Fruit fly (Drosophila melanogaster): ENCODE results near the gene stai.

Gene stai

DNA sequence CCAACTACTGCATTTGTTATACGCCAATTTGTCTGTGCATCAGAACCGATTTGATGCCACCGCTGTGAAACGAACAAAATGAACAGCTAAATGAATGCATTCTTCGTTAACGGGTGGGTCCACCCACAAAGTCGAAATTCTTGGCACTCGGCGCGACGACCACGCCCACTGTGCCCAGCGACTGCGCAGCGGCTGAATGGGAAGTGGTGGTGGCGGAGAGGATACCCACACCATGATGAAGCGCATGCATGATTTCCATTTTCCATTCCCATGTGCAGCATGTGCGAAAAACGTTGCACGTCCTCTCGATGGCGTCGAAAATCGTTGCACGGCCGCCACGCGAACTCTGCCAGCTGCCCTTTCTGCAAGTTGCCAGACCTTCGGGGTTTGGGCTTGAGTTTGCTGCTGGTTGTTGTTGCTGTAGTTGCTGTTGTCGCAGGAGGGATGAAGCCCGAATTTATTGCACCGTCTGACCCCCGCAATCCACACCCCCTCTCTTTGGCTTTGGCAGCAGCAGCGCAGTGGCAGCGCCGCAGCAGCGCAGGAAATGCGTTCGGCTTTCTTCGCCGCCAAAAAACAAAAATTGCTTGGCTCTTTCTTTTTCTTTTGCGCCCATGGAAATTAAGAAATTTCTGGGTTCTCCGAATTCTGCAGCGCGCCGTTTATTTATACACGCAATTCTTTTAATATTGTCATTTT lies 18.9 kb upstream of the stai start:
- no peak for TF ChIP-seq CG34367 (tag; optimal IDR thresholded peaks at IDR 0.05)
- TF ChIP-seq CG10348 (GFP tag; IDR thresholded peaks at IDR 0.05): no peak
- TF ChIP-seq Ets98B (GFP tag; IDR thresholded peaks at IDR 0.05): no peak
- TF ChIP-seq fd96Ca (GFP tag; IDR thresholded peaks at IDR 0.05): no peak
- peak; percentile 60 for TF ChIP-seq EcR (GFP tag; optimal IDR thresholded peaks at IDR 0.05)
- no peak for TF ChIP-seq gl (tag; optimal IDR thresholded peaks at IDR 0.05)
- TF ChIP-seq CG14655 (GFP tag; optimal IDR thresholded peaks at IDR 0.05): no peak
- TF ChIP-seq CG8159 (tag; optimal IDR thresholded peaks at IDR 0.05): no peak
- peak; percentile 42; the same call in 1 of the 3 replicates for TF ChIP-seq CG4496 (GFP tag; IDR thresholded peaks at IDR 0.05)
- TF ChIP-seq CG9948 (tag; optimal IDR thresholded peaks at IDR 0.05): no peak
- no peak for TF ChIP-seq D1 (tag; optimal IDR thresholded peaks at IDR 0.05)
- no peak for TF ChIP-seq CG13204 (GFP tag; optimal IDR thresholded peaks at IDR 0.05)
- TF ChIP-seq CG32121 (GFP tag; IDR thresholded peaks at IDR 0.05): no peak
- no peak for TF ChIP-seq Pif1A (GFP tag; optimal IDR thresholded peaks at IDR 0.05)
- TF ChIP-seq CG17806 (tag; optimal IDR thresholded peaks at IDR 0.05): no peak
- peak; percentile 30 for TF ChIP-seq Snoo (tag; optimal IDR thresholded peaks at IDR 0.05)
- no peak for TF ChIP-seq CG8301 (tag; optimal IDR thresholded peaks at IDR 0.05)
- TF ChIP-seq Pif1B (GFP tag; optimal IDR thresholded peaks at IDR 0.05): no peak
- TF ChIP-seq CG15710 (tag; optimal IDR thresholded peaks at IDR 0.05): no peak
- no peak for TF ChIP-seq CG12605 (GFP tag; IDR thresholded peaks at IDR 0.05)

DNA sequence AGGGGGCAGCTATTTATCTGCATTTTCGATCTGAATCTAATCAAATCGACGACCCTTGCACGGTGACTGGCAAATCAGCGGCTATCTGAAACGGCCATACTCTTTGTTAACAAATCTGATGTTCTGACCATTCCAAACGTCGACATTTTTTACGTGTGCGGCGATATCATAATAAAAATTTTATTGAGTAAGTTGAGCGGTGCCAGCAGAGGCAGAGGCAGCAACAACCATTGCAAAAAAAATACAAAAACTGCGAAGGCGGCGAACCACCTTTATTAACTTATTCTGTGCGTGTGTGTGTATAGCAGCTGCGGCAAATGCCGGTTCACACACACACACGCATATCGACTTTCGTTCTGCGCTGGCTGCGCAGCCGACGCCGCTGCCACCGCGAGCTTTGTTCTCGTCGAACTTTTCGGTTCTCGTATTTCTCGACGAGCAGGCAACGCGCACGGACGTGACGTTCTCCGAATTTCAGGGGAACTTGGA lies 18.0 kb upstream of the stai start, which contains the start of gene Kr-h1:
Gene Kr-h1, plus strand, starts transcription at position 447 of the 489 bp plus-strand sequence.
- TF ChIP-seq gl (tag; optimal IDR thresholded peaks at IDR 0.05) (no peak), CG32121 (GFP tag; IDR thresholded peaks at IDR 0.05) (no peak), CG10348 (GFP tag; IDR thresholded peaks at IDR 0.05) (no peak), CG8159 (tag; optimal IDR thresholded peaks at IDR 0.05) (no peak), rn (GFP tag; IDR thresholded peaks at IDR 0.05) (no peak)

DNA sequence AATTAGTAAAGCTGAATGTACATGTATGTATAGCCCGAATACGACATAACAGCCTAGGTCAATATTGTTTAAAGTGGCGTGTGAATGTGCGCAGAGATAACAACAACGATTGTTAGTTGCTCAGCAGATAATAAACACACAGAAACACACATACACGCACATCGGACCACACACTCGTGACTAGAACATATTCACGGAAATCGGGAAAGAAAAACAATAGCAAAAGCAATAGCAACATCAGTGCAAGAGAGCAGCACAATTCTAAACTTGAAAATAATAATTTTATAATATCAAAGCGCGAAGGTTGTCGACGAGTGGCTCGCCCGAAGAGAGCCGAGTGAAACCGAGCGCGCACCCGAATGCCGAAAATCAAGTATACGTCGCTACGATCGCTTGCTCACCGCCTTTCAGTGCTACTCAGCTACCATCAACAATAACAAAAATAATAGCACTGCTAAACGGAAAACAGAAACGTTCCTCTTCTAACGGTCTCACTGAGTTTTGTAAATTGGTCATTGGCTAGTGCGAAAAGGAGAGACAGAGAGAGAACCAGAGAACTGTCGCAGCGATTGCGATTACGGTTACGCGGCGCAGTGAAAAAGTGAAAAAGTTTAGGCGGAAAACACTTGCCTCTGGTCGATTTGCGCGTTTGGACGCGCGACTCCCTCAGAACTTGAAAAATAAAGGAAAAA lies 17.1 kb upstream of the stai start:
- TF ChIP-seq CG14655 (GFP tag; optimal IDR thresholded peaks at IDR 0.05) (no peak), EcR (GFP tag; optimal IDR thresholded peaks at IDR 0.05) (no peak), Pif1A (GFP tag; optimal IDR thresholded peaks at IDR 0.05) (no peak), CG4496 (GFP tag; IDR thresholded peaks at IDR 0.05) (no peak), CG8301 (tag; optimal IDR thresholded peaks at IDR 0.05) (no peak), D1 (tag; optimal IDR thresholded peaks at IDR 0.05) (no peak), Ets98B (GFP tag; IDR thresholded peaks at IDR 0.05) (no peak; the same call in 1 of the 2 replicates)

DNA sequence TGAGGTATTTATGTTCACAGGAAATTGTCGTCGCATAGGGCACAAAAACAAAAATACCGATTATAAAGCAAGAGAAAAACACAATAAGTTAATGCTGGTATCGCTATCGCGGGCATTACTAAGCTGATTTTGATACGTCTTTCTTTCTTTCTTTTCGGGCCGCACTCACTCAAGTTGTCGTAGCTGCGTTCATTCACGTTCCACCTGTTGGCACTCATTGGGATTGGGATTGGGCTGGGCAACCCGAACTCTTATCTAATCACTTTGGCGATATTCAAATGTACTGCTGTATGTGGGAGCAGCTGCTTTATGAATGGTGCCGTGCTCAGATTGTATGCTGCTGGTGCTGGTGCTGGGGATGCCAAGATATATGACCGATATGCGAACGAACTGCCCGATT lies 15.5 kb upstream of the stai start:
- no peak for TF ChIP-seq CG17806 (tag; optimal IDR thresholded peaks at IDR 0.05)
- no peak for TF ChIP-seq EcR (GFP tag; optimal IDR thresholded peaks at IDR 0.05)

DNA sequence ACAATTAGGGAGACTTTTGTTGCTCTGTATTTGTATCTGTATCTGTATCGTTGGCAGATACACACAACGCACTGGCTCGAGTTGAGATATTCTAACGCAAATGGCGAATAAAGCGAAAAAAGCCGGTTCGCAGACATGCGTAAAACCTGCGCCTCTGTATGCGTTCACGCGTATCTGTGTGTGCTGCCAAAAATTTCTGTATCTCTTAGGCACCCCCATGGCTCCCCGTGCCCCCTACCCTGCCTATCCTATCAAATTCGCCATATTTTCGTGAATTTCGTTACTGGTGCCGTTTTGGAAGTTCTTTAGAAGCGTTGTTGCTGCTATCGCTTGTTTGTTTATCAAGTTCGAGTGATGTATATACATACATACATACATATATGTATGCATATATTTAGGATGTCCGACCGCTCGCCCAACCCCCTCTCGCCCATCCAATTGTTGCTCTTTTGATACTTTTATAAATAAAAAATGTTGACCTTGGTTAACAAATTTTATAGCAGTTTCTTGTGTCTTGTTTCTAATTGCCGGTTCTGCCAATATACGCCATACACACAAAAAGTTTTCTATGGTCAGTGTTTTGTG lies 14.4 kb upstream of the stai start:
- TF ChIP-seq CG34367 (tag; optimal IDR thresholded peaks at IDR 0.05) (no peak), CG15710 (tag; optimal IDR thresholded peaks at IDR 0.05) (no peak), Ets98B (GFP tag; IDR thresholded peaks at IDR 0.05) (no peak), CG12605 (GFP tag; IDR thresholded peaks at IDR 0.05) (no peak), CG4496 (GFP tag; IDR thresholded peaks at IDR 0.05) (no peak), CG17806 (tag; optimal IDR thresholded peaks at IDR 0.05) (no peak), CG10348 (GFP tag; IDR thresholded peaks at IDR 0.05) (no peak)

DNA sequence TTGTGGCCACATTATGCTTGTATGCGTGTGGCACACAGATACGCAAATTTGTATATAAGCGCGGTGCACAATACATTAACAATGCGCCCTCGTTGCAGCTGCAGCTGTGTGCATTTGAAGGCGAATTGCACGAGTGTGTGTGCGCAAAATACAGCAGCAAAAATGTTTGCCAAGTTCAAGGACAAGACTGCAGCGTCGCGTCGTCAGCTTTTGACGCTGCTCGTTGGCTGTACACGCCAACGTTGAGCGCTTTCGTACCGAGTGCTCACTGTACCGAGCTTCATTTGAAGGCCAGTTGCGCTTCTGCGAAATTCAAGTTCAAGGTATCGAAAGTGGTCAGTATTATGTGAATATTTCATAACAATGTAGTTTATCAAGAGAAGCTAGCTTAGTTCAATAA lies 13.4 kb upstream of the stai start:
- TF ChIP-seq fd96Ca (GFP tag; IDR thresholded peaks at IDR 0.05) (no peak), CG32121 (GFP tag; IDR thresholded peaks at IDR 0.05) (no peak), CG15710 (tag; optimal IDR thresholded peaks at IDR 0.05) (no peak), CG34367 (tag; optimal IDR thresholded peaks at IDR 0.05) (no peak), CG8159 (tag; optimal IDR thresholded peaks at IDR 0.05) (no peak), CG17806 (tag; optimal IDR thresholded peaks at IDR 0.05) (no peak), CG12605 (GFP tag; IDR thresholded peaks at IDR 0.05) (no peak), CG14655 (GFP tag; optimal IDR thresholded peaks at IDR 0.05) (no peak), Pif1A (GFP tag; optimal IDR thresholded peaks at IDR 0.05) (no peak), Pif1B (GFP tag; optimal IDR thresholded peaks at IDR 0.05) (no peak), CG8301 (tag; optimal IDR thresholded peaks at IDR 0.05) (no peak), CG9948 (tag; optimal IDR thresholded peaks at IDR 0.05) (no peak), EcR (GFP tag; optimal IDR thresholded peaks at IDR 0.05) (no peak), gl (tag; optimal IDR thresholded peaks at IDR 0.05) (no peak)
